Fruit fly (Drosophila melanogaster) whole organism, prepupa: ENCODE measurements around the gene Rh50.

ENCODE experiments used
- CG32006 ChIP-seq: fragments of 200-800 bp; sonication (Bioruptor generic); optimal IDR thresholded peaks from 3 replicates; lab custom pipeline; 2017; ENCODE audit warnings: missing biosample characterization, mild to moderate bottlenecking, missing genetic modification characterization
- fkh ChIP-seq: fragments of 200-800 bp; sonication (Bioruptor generic); optimal IDR thresholded peaks from 3 replicates; lab custom pipeline; 2017; ENCODE audit warnings: missing biosample characterization, mild to moderate bottlenecking, missing genetic modification characterization, moderate library complexity

Rh50 gene

dm6 chr3L:4969328-4969727 lies 59.2 kb downstream of the Rh50 start:
- TF ChIP-seq CG32006 (GFP tag; lab: Kevin White, UChicago), result no peak
- TF ChIP-seq fkh (GFP tag; lab: Kevin White, UChicago), result peak; percentile 48
